Worm (Caenorhabditis elegans) whole organism, L2 larva: ENCODE results near the gene frpr-21.

Experiments used
- dmd-4 ChIP-seq: sonication (generic microtip); optimal IDR thresholded peaks from 2 replicates; lab custom pipeline; 2017; ENCODE audit warnings: missing biosample characterization, missing genetic modification characterization
- mab-5 ChIP-seq: fragments of 150-350 bp; optimal IDR thresholded peaks from 2 replicates; lab custom pipeline; 2014; ENCODE audit warnings: missing biosample characterization, missing genetic modification characterization
- skn-1 ChIP-seq: sonication (generic microtip); optimal IDR thresholded peaks from 2 replicates; lab custom pipeline; 2017; ENCODE audit warnings: missing biosample characterization, missing genetic modification characterization
- snpc-4 ChIP-seq: fragments of 150-350 bp; optimal IDR thresholded peaks from 2 replicates; lab custom pipeline; 2014; ENCODE audit warnings: missing biosample characterization, missing genetic modification characterization

ce11 chrII:10435836-10436235 is 14.0 kb upstream of the frpr-21 start, which contains the start of gene cut-4:
- no peak for TF ChIP-seq dmd-4 (tag; lab: Kevin White, UChicago)
- no peak for TF ChIP-seq skn-1
- TF ChIP-seq mab-5 (tag; lab: Kevin White, UChicago), result no peak
- no peak for TF ChIP-seq snpc-4 (tag; lab: Kevin White, UChicago)
